Worm (Caenorhabditis elegans) whole organism, L4 larva: ENCODE results near the gene ZK418.2.

Experiments used
- T20F7.1 ChIP-seq: fragments of 200-800 bp; sonication (Bioruptor generic); optimal IDR thresholded peaks from 2 replicates; lab custom pipeline; 2018; ENCODE audit warnings: mild to moderate bottlenecking, missing genetic modification characterization, missing compliant biosample characterization
- Y48G9A.11 ChIP-seq: fragments of 200-800 bp; sonication (Bioruptor generic); IDR thresholded peaks from 2 replicates; pipeline ENCODE4 v1.3.6; 2022; ENCODE audit warnings: missing genetic modification reagents, missing genetic modification characterization, missing compliant biosample characterization
- Y75B8A.6 ChIP-seq: fragments of 200-800 bp; sonication (Bioruptor generic); IDR thresholded peaks from 2 replicates; pipeline ENCODE4 v1.3.6; 2022; ENCODE audit warnings: missing genetic modification reagents, missing genetic modification characterization, missing compliant biosample characterization
- ZK337.2 ChIP-seq: fragments of 200-800 bp; sonication (Bioruptor generic); IDR thresholded peaks from 2 replicates; pipeline ENCODE4 v1.3.6; 2022; ENCODE audit warnings: missing genetic modification reagents, missing genetic modification characterization, missing compliant biosample characterization
- aly-2 ChIP-seq: sonication (generic microtip); optimal IDR thresholded peaks from 2 replicates; lab custom pipeline; 2018; ENCODE audit warnings: missing biosample characterization, missing genetic modification characterization
- ama-1 ChIP-seq: fragments of 150-350 bp; optimal IDR thresholded peaks from 2 replicates; lab custom pipeline; 2014; ENCODE audit warnings: inconsistent platforms, mixed read lengths
- ceh-44 ChIP-seq: fragments of 200-800 bp; sonication (Bioruptor generic); IDR thresholded peaks from 2 replicates; pipeline ENCODE4 v1.3.6; 2022; ENCODE audit warnings: missing genetic modification reagents, missing genetic modification characterization, missing compliant biosample characterization
- cey-2 ChIP-seq: sonication (generic microtip); optimal IDR thresholded peaks from 3 replicates; lab custom pipeline; 2017; ENCODE audit warnings: missing genetic modification characterization, mild to moderate bottlenecking, missing compliant biosample characterization, antibody characterized with exemption, borderline replicate concordance; ENCODE audit not compliant: insufficient read depth
- ctbp-1 ChIP-seq: fragments of 200-800 bp; sonication (Bioruptor generic); IDR thresholded peaks from 2 replicates; pipeline ENCODE4 v1.3.6; 2022; ENCODE audit warnings: missing genetic modification reagents, missing genetic modification characterization, missing compliant biosample characterization
- daf-16 ChIP-seq, 3 experiments: sonication (generic microtip); optimal IDR thresholded peaks; 2 replicates each; lab custom pipeline; 2016 to 2017; ENCODE audit warnings: missing genetic modification characterization in 3 of 3, missing genetic modification reagents in 3 of 3, mild to moderate bottlenecking in 2 of 3, missing compliant biosample characterization in 2 of 3, missing biosample characterization in 1 of 3, moderate library complexity in 1 of 3
- dmd-6 ChIP-seq: fragments of 200-800 bp; sonication (Bioruptor generic); IDR thresholded peaks from 2 replicates; pipeline ENCODE4 v1.3.6; 2022; ENCODE audit warnings: missing genetic modification reagents, missing genetic modification characterization, missing compliant biosample characterization
- dmd-8 ChIP-seq: fragments of 200-800 bp; sonication (Bioruptor generic); IDR thresholded peaks from 2 replicates; pipeline ENCODE4 v1.3.6; 2022; ENCODE audit warnings: missing genetic modification characterization, missing compliant biosample characterization
- dpl-1 ChIP-seq: fragments of 150-350 bp; optimal IDR thresholded peaks from 2 replicates; lab custom pipeline; 2014; ENCODE audit warnings: missing biosample characterization, missing genetic modification reagents, missing genetic modification characterization
- egl-27 ChIP-seq: sonication (generic microtip); optimal IDR thresholded peaks from 3 replicates; lab custom pipeline; 2017; ENCODE audit warnings: missing biosample characterization, missing genetic modification reagents, missing genetic modification characterization
- gei-8 ChIP-seq: fragments of 200-800 bp; sonication (Bioruptor generic); optimal IDR thresholded peaks from 2 replicates; lab custom pipeline; 2018; ENCODE audit warnings: mild to moderate bottlenecking, missing genetic modification characterization, missing compliant biosample characterization
- hif-1 ChIP-seq, 2 experiments: sonication (generic microtip); optimal IDR thresholded peaks; 2 replicates each; lab custom pipeline; 2016 to 2017; ENCODE audit warnings: missing compliant biosample characterization in 2 of 2, missing genetic modification characterization in 2 of 2, missing genetic modification reagents in 2 of 2, missing genotype in 2 of 2, mild to moderate bottlenecking in 1 of 2
- lim-7 ChIP-seq: fragments of 200-800 bp; sonication (Bioruptor generic); IDR thresholded peaks from 2 replicates; pipeline ENCODE4 v1.3.6; 2022; ENCODE audit warnings: missing genetic modification characterization, missing compliant biosample characterization
- lin-13 ChIP-seq: fragments of 150-350 bp; optimal IDR thresholded peaks from 2 replicates; lab custom pipeline; 2014; ENCODE audit warnings: missing biosample characterization, missing genetic modification reagents, missing genetic modification characterization
- lsy-2 ChIP-seq, 2 experiments: fragments of 150-350 bp in 1 of 2; sonication (generic microtip) in 1 of 2; optimal IDR thresholded peaks; 2 replicates each; lab custom pipeline; 2014 to 2017; ENCODE audit warnings: missing biosample characterization in 2 of 2, missing genetic modification characterization in 2 of 2
- madf-5 ChIP-seq, 2 experiments: fragments of 200-800 bp; sonication (Bioruptor generic); IDR thresholded peaks; 2 replicates each; pipeline ENCODE4 v1.3.6; 2022; ENCODE audit warnings: missing compliant biosample characterization in 2 of 2, missing genetic modification characterization in 2 of 2
- mes-2 ChIP-seq: sonication (generic microtip); optimal IDR thresholded peaks from 2 replicates; lab custom pipeline; 2016; ENCODE audit warnings: missing genotype, mild to moderate bottlenecking, missing genetic modification characterization, missing compliant biosample characterization; ENCODE audit not compliant: poor library complexity, severe bottlenecking
- mxl-2 ChIP-seq: fragments of 200-800 bp; sonication (Bioruptor generic); conservative IDR thresholded peaks from 2 replicates; pipeline ENCODE4 v1.3.6; 2022; ENCODE audit warnings: missing genetic modification reagents, missing genetic modification characterization, missing compliant biosample characterization
- mxl-3 ChIP-seq: fragments of 200-800 bp; sonication (Bioruptor generic); optimal IDR thresholded peaks from 2 replicates; lab custom pipeline; 2018; ENCODE audit warnings: mild to moderate bottlenecking, missing genetic modification characterization, missing compliant biosample characterization
- nhr-11 ChIP-seq: fragments of 150-350 bp; optimal IDR thresholded peaks from 2 replicates; lab custom pipeline; 2014; ENCODE audit warnings: missing biosample characterization, missing genetic modification characterization
- nhr-28 ChIP-seq: fragments of 150-350 bp; optimal IDR thresholded peaks from 2 replicates; lab custom pipeline; 2014; ENCODE audit warnings: missing biosample characterization, missing genetic modification characterization
- nhr-48 ChIP-seq: sonication (generic microtip); optimal IDR thresholded peaks from 2 replicates; lab custom pipeline; 2016; ENCODE audit warnings: mild to moderate bottlenecking, missing genetic modification characterization, missing compliant biosample characterization
- nhr-76 ChIP-seq: fragments of 150-350 bp; optimal IDR thresholded peaks from 2 replicates; lab custom pipeline; 2014; ENCODE audit warnings: missing biosample characterization, missing genetic modification characterization
- sdz-12 ChIP-seq: fragments of 200-800 bp; sonication (Bioruptor generic); optimal IDR thresholded peaks from 2 replicates; lab custom pipeline; 2018; ENCODE audit warnings: mild to moderate bottlenecking, missing genetic modification characterization, missing compliant biosample characterization
- snpc-1.2 ChIP-seq: fragments of 200-800 bp; sonication (Bioruptor generic); IDR thresholded peaks from 2 replicates; pipeline ENCODE4 v1.3.6; 2022; ENCODE audit warnings: missing genetic modification reagents, missing genetic modification characterization, missing compliant biosample characterization
- vab-7 ChIP-seq: fragments of 200-800 bp; sonication (Bioruptor generic); IDR thresholded peaks from 2 replicates; pipeline ENCODE4 v1.3.6; 2022; ENCODE audit warnings: missing genetic modification reagents, missing genetic modification characterization, missing compliant biosample characterization
- zip-11 ChIP-seq: fragments of 200-800 bp; sonication (Bioruptor generic); IDR thresholded peaks from 2 replicates; pipeline ENCODE4 v1.3.6; 2022; ENCODE audit warnings: missing genetic modification characterization, missing compliant biosample characterization

The ZK418.2 gene

DNA sequence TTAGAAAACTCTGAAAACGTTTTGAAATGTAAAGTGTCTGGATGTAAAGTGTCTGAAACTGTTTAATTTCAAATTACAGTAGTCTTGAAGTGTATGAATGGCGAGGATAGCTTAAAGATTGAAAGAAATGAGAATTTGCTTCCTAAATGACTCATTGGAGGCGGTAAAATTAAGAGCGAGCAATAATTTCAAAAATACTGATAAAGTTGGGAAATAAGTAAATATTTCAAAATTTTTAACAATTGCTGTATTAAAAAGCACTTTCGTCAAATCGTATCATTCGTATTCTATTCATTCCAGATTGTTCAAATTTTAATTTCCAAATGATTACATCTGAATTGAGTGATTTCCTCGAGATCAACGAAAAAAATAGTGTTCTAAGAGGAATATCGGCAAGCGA lies 33.2 kb downstream of the ZK418.2 start, which contains the start of gene B0280.2:
TSS of gene B0280.2 (plus strand) at position 301 of the 400 bp plus-strand sequence.
- TF ChIP-seq sdz-12 (no peak), ctbp-1 (no peak), snpc-1.2 (GFP tag; lab: Robert Waterston, UW) (no peak), madf-5 (GFP tag; IDR thresholded peaks at IDR 0.05; lab: Robert Waterston, UW) (no peak), zip-11 (GFP tag; lab: Robert Waterston, UW) (no peak), egl-27 (tag; lab: Kevin White, UChicago) (no peak), mxl-2 (GFP tag; lab: Robert Waterston, UW) (no peak), cey-2 (tag; lab: Kevin White, UChicago) (no peak), gei-8 (GFP tag; lab: Kevin White, UChicago) (no peak), Y75B8A.6 (GFP tag; lab: Robert Waterston, UW) (no peak)
- TF ChIP-seq, all 104 proteins: peak for 0

DNA sequence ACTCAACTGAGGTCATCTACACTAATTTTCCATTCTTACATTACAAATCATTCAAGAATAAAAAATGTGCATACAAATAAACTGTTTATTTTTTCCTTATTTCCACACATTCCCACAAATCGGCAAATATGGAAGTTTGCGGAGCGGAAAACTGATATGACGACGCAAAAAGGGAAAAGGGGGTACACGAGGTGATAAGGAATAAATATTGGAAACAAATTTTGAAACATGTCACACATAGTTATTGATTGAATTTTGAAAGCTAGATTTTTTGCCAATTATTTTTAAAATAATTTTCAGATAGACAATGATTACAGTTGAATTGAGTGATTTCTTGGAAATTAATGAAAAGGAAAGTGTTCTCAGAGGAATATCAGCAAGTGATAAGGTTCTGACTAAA lies 37.5 kb downstream of the ZK418.2 start, which contains the start of gene viro-2:
TSS of gene viro-2 (plus strand) at position 301 of the 400 bp plus-strand sequence.
- peak; percentile 50 for TF ChIP-seq dmd-6 (GFP tag; lab: Robert Waterston, UW)

DNA sequence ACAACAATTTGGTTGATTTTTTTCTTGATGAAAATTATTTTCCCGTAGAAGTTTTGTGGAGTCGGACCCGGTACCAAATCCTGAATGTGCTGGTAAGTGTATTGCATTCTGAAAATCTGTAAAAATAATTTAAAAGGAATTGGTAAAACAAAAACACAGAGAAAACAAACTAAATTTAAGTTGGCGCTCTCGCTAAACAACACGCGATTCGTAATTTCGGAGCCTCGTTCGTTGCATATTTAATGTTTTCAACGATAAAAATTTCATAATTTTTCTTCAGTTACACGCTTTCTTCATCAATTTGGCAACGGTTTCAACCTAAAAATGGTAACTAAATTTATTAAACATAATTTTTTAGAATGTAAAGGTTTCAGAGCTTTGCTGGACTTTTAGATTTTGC lies 42.4 kb downstream of the ZK418.2 start, which contains the start of the genes pot-1 and ggtb-1:
TSS of gene pot-1 (minus strand) at position 120 of the 400 bp plus-strand sequence.
TSS of gene ggtb-1 (plus strand) at position 208 of the 400 bp plus-strand sequence.
- TF ChIP-seq madf-5 (GFP tag; IDR thresholded peaks at IDR 0.05; lab: Robert Waterston, UW): no peak
- TF ChIP-seq lim-7 (GFP tag; lab: Robert Waterston, UW): no peak
- peak; percentile 46 for TF ChIP-seq mes-2
- peak; percentile 81 for TF ChIP-seq Y48G9A.11
- peak; percentile 92 for TF ChIP-seq T20F7.1 (GFP tag; lab: Kevin White, UChicago)
- peak; percentile 50 for TF ChIP-seq dpl-1 (GFP tag; lab: Kevin White, UChicago)
- TF ChIP-seq lsy-2 (tag; optimal IDR thresholded peaks at IDR 0.05; lab: Kevin White, UChicago): peak in 1 of 2 experiments; percentile 37
- no peak for TF ChIP-seq daf-16 (GFP tag; optimal IDR thresholded peaks at IDR 0.05; lab: Kevin White, UChicago)
- TF ChIP-seq daf-16 (tag; optimal IDR thresholded peaks at IDR 0.05; lab: Kevin White, UChicago): peak; percentile 29

DNA sequence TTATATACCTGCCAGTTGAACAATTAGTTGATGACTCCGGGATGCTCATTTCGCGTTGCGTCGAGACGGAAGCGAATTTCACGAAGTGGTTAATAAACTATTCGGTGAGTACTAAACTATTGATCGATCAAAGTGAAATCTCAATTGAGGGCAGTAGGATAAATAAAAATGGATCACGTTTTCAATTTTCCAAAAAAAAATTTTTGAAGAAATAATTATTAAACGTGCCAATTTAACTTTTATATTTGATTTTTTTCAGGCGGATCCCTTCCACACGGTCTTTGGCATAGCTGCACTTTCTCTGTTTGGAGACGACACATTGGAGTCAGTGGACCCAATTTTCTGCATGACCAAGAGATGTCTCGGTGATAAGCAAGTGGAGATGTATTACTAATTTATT lies 44.9 kb downstream of the ZK418.2 start, which contains the start of gene B0280.17:
TSS of gene B0280.17 (minus strand) at position 101 of the 400 bp plus-strand sequence.
- TF ChIP-seq daf-16 (GFP tag; optimal IDR thresholded peaks at IDR 0.05; lab: Kevin White, UChicago): no peak
- TF ChIP-seq daf-16 (tag; optimal IDR thresholded peaks at IDR 0.05; lab: Kevin White, UChicago): no peak
- no peak for TF ChIP-seq nhr-28
- no peak for TF ChIP-seq ctbp-1
- no peak for TF ChIP-seq dmd-8
- no peak for TF ChIP-seq vab-7 (GFP tag; lab: Robert Waterston, UW)
- no peak for TF ChIP-seq ZK337.2 (GFP tag; lab: Robert Waterston, UW)
- no peak for TF ChIP-seq snpc-1.2 (GFP tag; lab: Robert Waterston, UW)
- no peak for TF ChIP-seq ama-1 (lab: Kevin White, UChicago)
- no peak for TF ChIP-seq nhr-48
- no peak for TF ChIP-seq ceh-44
- TF ChIP-seq lim-7 (GFP tag; lab: Robert Waterston, UW): no peak
- no peak for TF ChIP-seq mxl-3
- no peak for TF ChIP-seq aly-2 (tag; lab: Kevin White, UChicago)
- no peak for TF ChIP-seq egl-27 (tag; lab: Kevin White, UChicago)
- no peak for TF ChIP-seq hif-1 (tag; optimal IDR thresholded peaks at IDR 0.05; lab: Kevin White, UChicago)
- TF ChIP-seq, all 104 proteins: peak for 0

DNA sequence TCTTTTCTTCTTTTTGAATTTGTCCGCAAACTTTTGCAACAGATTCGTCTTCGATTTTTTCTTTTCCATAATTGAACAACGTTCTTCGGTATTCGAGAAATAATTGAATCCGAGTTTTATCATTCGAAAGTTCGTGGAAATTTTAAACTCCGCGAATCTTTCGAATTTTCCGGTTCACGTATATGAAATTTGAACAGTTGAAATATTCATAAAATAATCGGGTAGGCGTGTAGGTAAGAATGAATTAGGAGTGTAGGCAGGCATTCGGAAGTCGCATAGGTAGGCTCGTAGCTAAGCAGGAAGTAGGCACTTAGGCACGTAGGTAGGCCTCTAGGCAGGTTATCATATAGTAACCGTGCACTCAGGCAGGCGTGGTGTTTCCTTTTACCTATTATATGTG lies 47.0 kb downstream of the ZK418.2 start, which contains the start of gene B0280.11:
TSS of gene B0280.11 (minus strand) at position 101 of the 400 bp plus-strand sequence.
- TF ChIP-seq lin-13 (GFP tag; lab: Kevin White, UChicago): no peak
- no peak for TF ChIP-seq nhr-76 (tag; lab: Kevin White, UChicago)
- TF ChIP-seq nhr-11: no peak
